Worm (Caenorhabditis elegans) whole organism, L4/young adult: Measurements from ENCODE around the gene Y54G2A.18.

Experiments
- dao-5 ChIP-seq: sonication (generic microtip); optimal IDR thresholded peaks from 2 replicates; lab custom pipeline; 2016; ENCODE audit warnings: missing genotype, missing genetic modification characterization, moderate library complexity, missing compliant biosample characterization
- him-1 ChIP-seq: sonication (generic microtip); optimal IDR thresholded peaks from 2 replicates; lab custom pipeline; 2016; ENCODE audit warnings: missing genotype, missing genetic modification reagents, missing genetic modification characterization, missing compliant biosample characterization

ce11 chrIV:2843882-2844281, 48.4 kb downstream of the Y54G2A.18 start, which contains the start of gene Y54G2A.15:
- no peak for TF ChIP-seq him-1
- no peak for TF ChIP-seq dao-5 (tag; lab: Kevin White, UChicago)
